Fruit fly (Drosophila melanogaster) Kc167 (cell line): ENCODE measurements around the gene ZC3H3.

Experiments used
- Myc ChIP-seq: fragments of >200 bp; optimal IDR thresholded peaks from 2 replicates; lab custom pipeline; 2017; ENCODE audit warnings: missing external identifiers
- psq ChIP-seq: fragments of >200 bp; optimal IDR thresholded peaks from 2 replicates; lab custom pipeline; 2017; ENCODE audit warnings: missing external identifiers
- ttk ChIP-seq: sonication (Bioruptor generic); optimal IDR thresholded peaks from 2 replicates; lab custom pipeline; 2017; ENCODE audit warnings: missing external identifiers

- TF ChIP-seq psq (lab: Kevin White, UChicago) = no peak
- TF ChIP-seq Myc (lab: Kevin White, UChicago) = no peak
- TF ChIP-seq ttk (lab: Kevin White, UChicago) = no peak
These were observed 9.0 kb upstream of the ZC3H3 start, which contains the start of gene GstO3 for dm6 chr3L:8518516-8519087.
